Fruit fly (Drosophila melanogaster) whole organism, adult: Measurements from ENCODE around the gene Srx.
"Not testable (repeated sequence)": the region's sequence is repeated elsewhere in the genome, so short reads cannot be mapped to it uniquely, and the experiment has no call there.

Experiments used
- CG11617 ChIP-seq: fragments of 200-800 bp; sonication (Bioruptor generic); optimal IDR thresholded peaks from 2 replicates; lab custom pipeline; 2017; ENCODE audit warnings: mild to moderate bottlenecking, missing biosample characterization, missing genetic modification reagents, missing genetic modification characterization
- CG12768 ChIP-seq: fragments of 200-800 bp; sonication (Bioruptor generic); optimal IDR thresholded peaks from 2 replicates; lab custom pipeline; 2017; ENCODE audit warnings: missing biosample characterization, missing genetic modification characterization, mild to moderate bottlenecking, moderate library complexity, missing genetic modification reagents
- CG14711 ChIP-seq: fragments of 200-800 bp; sonication (Bioruptor generic); optimal IDR thresholded peaks from 2 replicates; lab custom pipeline; 2018; ENCODE audit warnings: missing biosample characterization, mild to moderate bottlenecking, missing genetic modification characterization, moderate library complexity
- CG1620 ChIP-seq: fragments of 200-800 bp; sonication (Bioruptor generic); optimal IDR thresholded peaks from 2 replicates; lab custom pipeline; 2016; ENCODE audit warnings: missing biosample characterization, missing genetic modification characterization
- CG33017 ChIP-seq: fragments of 200-800 bp; sonication (Bioruptor generic); optimal IDR thresholded peaks from 2 replicates; lab custom pipeline; 2018; ENCODE audit warnings: missing biosample characterization, mild to moderate bottlenecking, missing genetic modification characterization, moderate library complexity
- CG5204 ChIP-seq: fragments of 200-800 bp; sonication (Bioruptor generic); optimal IDR thresholded peaks from 2 replicates; lab custom pipeline; 2016; ENCODE audit warnings: missing biosample characterization, missing genetic modification characterization
- CG7045 ChIP-seq: fragments of 200-800 bp; sonication (Bioruptor generic); optimal IDR thresholded peaks from 2 replicates; lab custom pipeline; 2017; ENCODE audit warnings: missing biosample characterization, mild to moderate bottlenecking, missing genetic modification characterization
- CG7101 ChIP-seq: fragments of 200-800 bp; sonication (Bioruptor generic); optimal IDR thresholded peaks from 2 replicates; lab custom pipeline; 2018; ENCODE audit warnings: missing biosample characterization, mild to moderate bottlenecking, missing genetic modification characterization, moderate library complexity
- Clk ChIP-seq: fragments of 200-800 bp; sonication (Bioruptor generic); optimal IDR thresholded peaks from 2 replicates; lab custom pipeline; 2017; ENCODE audit warnings: missing biosample characterization, missing genetic modification characterization
- Crg-1 ChIP-seq: fragments of 200-800 bp; sonication (Bioruptor generic); optimal IDR thresholded peaks from 2 replicates; lab custom pipeline; 2016; ENCODE audit warnings: missing biosample characterization, missing genetic modification characterization
- Hr96 ChIP-seq: fragments of 200-800 bp; sonication (Bioruptor generic); optimal IDR thresholded peaks from 2 replicates; lab custom pipeline; 2016; ENCODE audit warnings: missing biosample characterization, missing genetic modification characterization
- Mnt ChIP-seq: fragments of 200-800 bp; sonication (Bioruptor generic); optimal IDR thresholded peaks from 2 replicates; lab custom pipeline; 2016; ENCODE audit warnings: missing biosample characterization, mild to moderate bottlenecking, missing genetic modification characterization
- bab1 ChIP-seq: fragments of 200-800 bp; sonication (Bioruptor generic); optimal IDR thresholded peaks from 3 replicates; lab custom pipeline; 2019; ENCODE audit warnings: missing biosample characterization, mild to moderate bottlenecking, missing genetic modification characterization, moderate library complexity
- cic ChIP-seq: fragments of 200-800 bp; sonication (Bioruptor generic); optimal IDR thresholded peaks from 2 replicates; lab custom pipeline; 2017; ENCODE audit warnings: missing biosample characterization, mild to moderate bottlenecking, missing genetic modification characterization, moderate library complexity
- cnc ChIP-seq, 2 experiments: fragments of >200 bp; optimal IDR thresholded peaks; 2 replicates each; lab custom pipeline; 2017
- kay ChIP-seq: fragments of 200-800 bp; sonication (Bioruptor generic); peaks from one replicate; lab custom pipeline; 2016; ENCODE audit warnings: missing biosample characterization, missing genetic modification characterization, borderline replicate concordance
- ovo ChIP-seq: fragments of 200-800 bp; sonication (Bioruptor generic); optimal IDR thresholded peaks from 2 replicates; lab custom pipeline; 2016; ENCODE audit warnings: missing biosample characterization, missing genetic modification characterization
- pad ChIP-seq: fragments of 200-800 bp; sonication (Bioruptor generic); optimal IDR thresholded peaks from 3 replicates; lab custom pipeline; 2017; ENCODE audit warnings: missing biosample characterization, missing genetic modification characterization, mild to moderate bottlenecking, moderate library complexity, missing genetic modification reagents
- tj ChIP-seq: fragments of 200-800 bp; sonication (Bioruptor generic); optimal IDR thresholded peaks from 3 replicates; lab custom pipeline; 2017; ENCODE audit warnings: missing biosample characterization, mild to moderate bottlenecking, missing genetic modification characterization, moderate library complexity
- toe ChIP-seq: fragments of 200-800 bp; sonication (Bioruptor generic); optimal IDR thresholded peaks from 2 replicates; lab custom pipeline; 2016; ENCODE audit warnings: missing biosample characterization, missing genetic modification characterization

Gene Srx

DNA sequence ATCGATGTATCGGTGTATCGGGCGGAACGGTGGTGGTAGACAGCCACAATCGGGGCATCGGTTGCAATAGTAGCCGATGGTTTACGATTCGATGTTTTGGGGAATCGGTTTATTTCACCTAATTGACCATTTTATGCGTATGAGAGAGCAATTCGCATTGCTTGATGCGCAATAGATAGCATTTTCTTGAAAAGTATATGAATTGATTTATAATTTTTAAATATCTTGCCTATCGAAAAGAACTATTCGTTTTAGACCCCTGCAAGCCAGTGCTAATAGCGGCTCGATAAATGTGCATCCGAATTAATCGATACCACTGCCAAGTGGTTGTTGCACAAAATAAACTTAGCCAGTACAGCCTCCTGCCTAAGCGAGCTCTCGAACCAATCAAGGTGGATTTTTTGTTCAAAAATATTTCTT lies 30.4 kb downstream of the Srx start, which contains the start of gene mnb:
Gene mnb, minus strand, starts transcription at position 15 of the 420 bp plus-strand sequence.
- no peak for TF ChIP-seq CG7101 (tag; lab: Kevin White, UChicago)
- TF ChIP-seq cnc (optimal IDR thresholded peaks at IDR 0.05; lab: Kevin White, UChicago), result no peak
- no peak for TF ChIP-seq kay (GFP tag; lab: Kevin White, UChicago)
- TF ChIP-seq Crg-1 (GFP tag; lab: Kevin White, UChicago), result no peak
- TF ChIP-seq CG5204 (GFP tag; lab: Kevin White, UChicago), result peak; percentile 58
- TF ChIP-seq toe (GFP tag; lab: Kevin White, UChicago), result peak; percentile 42
- TF ChIP-seq Hr96 (GFP tag; lab: Kevin White, UChicago), result peak; percentile 60
- TF ChIP-seq pad (GFP tag; lab: Kevin White, UChicago), result no peak
- TF ChIP-seq Mnt (GFP tag; lab: Kevin White, UChicago), result peak; percentile 8
- TF ChIP-seq Clk (GFP tag; lab: Kevin White, UChicago), result no peak
- peak; percentile 17 for TF ChIP-seq CG11617 (GFP tag; lab: Kevin White, UChicago)
- TF ChIP-seq CG33017 (tag; lab: Kevin White, UChicago), result no peak
- TF ChIP-seq CG1620 (GFP tag; lab: Kevin White, UChicago), result peak; percentile 78
- TF ChIP-seq bab1 (GFP tag; lab: Kevin White, UChicago), result peak; percentile 25
- no peak for TF ChIP-seq tj (GFP tag; lab: Kevin White, UChicago)

DNA sequence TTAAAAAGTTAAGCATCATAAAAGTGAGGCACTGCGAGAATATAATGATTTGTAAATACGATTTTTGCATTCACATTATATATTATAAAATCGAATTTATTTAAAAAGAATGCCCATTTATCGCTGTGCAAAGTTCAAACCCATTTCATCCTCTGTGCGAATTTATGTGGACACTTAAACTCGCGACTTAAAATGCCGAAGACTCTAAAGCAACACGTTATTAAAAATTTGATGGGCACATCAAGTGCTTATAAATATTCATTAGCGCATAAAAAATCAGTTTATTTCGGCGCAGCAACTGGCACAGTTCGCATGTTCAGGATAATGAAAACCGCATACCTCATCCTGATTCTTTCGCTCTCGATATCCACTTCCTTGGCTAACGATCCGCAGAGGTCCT lies 31.1 kb downstream of the Srx start, which contains the start of gene CG6788:
Gene CG6788, plus strand, starts transcription at position 301 of the 400 bp plus-strand sequence.
- TF ChIP-seq ovo (GFP tag; lab: Kevin White, UChicago), result no peak
- no peak for TF ChIP-seq CG14711 (tag; lab: Kevin White, UChicago)
- no peak for TF ChIP-seq CG11617 (GFP tag; lab: Kevin White, UChicago)
- no peak for TF ChIP-seq Clk (GFP tag; lab: Kevin White, UChicago)
- no peak for TF ChIP-seq Mnt (GFP tag; lab: Kevin White, UChicago)
- no peak for TF ChIP-seq CG7101 (tag; lab: Kevin White, UChicago)
- TF ChIP-seq CG7045 (GFP tag; lab: Kevin White, UChicago), result no peak
- no peak for TF ChIP-seq CG5204 (GFP tag; lab: Kevin White, UChicago)

DNA sequence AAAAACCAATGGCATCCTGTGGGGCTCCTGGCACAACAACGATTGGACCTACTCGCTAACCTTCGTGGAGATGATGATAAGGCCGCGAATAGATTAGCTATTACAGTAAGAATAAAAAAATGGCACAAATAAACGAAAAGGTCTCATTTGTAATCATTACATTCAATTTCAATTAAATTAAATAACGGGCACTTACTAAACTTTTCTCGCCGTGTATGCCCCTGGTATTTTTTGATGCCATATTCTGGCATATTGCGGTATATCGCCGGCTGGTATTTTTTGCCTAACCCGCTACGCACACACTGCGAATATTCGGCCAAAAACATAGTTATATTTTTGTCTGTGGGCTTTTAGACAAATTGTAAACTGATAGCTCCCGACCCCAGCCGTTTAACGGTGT lies 32.5 kb downstream of the Srx start, which contains the start of gene Gss1:
Gene Gss1, plus strand, starts transcription at position 301 of the 400 bp plus-strand sequence.
- not testable (repeated sequence) for TF ChIP-seq Crg-1 (GFP tag; lab: Kevin White, UChicago); cnc (optimal IDR thresholded peaks at IDR 0.05; lab: Kevin White, UChicago); Hr96 (GFP tag; lab: Kevin White, UChicago)

- not testable (repeated sequence) for TF ChIP-seq Clk (GFP tag; lab: Kevin White, UChicago); CG14711 (tag; lab: Kevin White, UChicago); bab1 (GFP tag; lab: Kevin White, UChicago)
Measured at dm6 chrX:17899402-17899801, 42.6 kb downstream of the Srx start, which contains the start of gene Gss2. Gene Gss2, plus strand, starts transcription at chrX:17899702.

dm6 chrX:17907184-17908006 lies 50.6 kb downstream of the Srx start, which contains the start of the genes CG7772 and Vps4:
Gene CG7772, minus strand, starts transcription at chrX:17907261.
Gene Vps4, plus strand, starts transcription at chrX:17907692.
- TF ChIP-seq CG1620 (GFP tag; lab: Kevin White, UChicago) (no peak), Crg-1 (GFP tag; lab: Kevin White, UChicago) (no peak), Hr96 (GFP tag; lab: Kevin White, UChicago) (no peak), Clk (GFP tag; lab: Kevin White, UChicago) (no peak), toe (GFP tag; lab: Kevin White, UChicago) (no peak), ovo (GFP tag; lab: Kevin White, UChicago) (no peak), Mnt (GFP tag; lab: Kevin White, UChicago) (peak; percentile 24), CG33017 (tag; lab: Kevin White, UChicago) (no peak), bab1 (GFP tag; lab: Kevin White, UChicago) (peak; percentile 11), CG14711 (tag; lab: Kevin White, UChicago) (no peak), CG12768 (GFP tag; lab: Kevin White, UChicago) (no peak), tj (GFP tag; lab: Kevin White, UChicago) (peak; percentile 72), CG7101 (tag; lab: Kevin White, UChicago) (no peak), cic (GFP tag; lab: Kevin White, UChicago) (no peak), CG11617 (GFP tag; lab: Kevin White, UChicago) (no peak), pad (GFP tag; lab: Kevin White, UChicago) (no peak), kay (GFP tag; lab: Kevin White, UChicago) (peak; percentile 65)
